Fruit fly (Drosophila melanogaster) whole organism, embryonic: Measurements from ENCODE around the gene Shc.

ENCODE experiments used
- Atf3 ChIP-seq: fragments of 200-800 bp; sonication (Bioruptor generic); optimal IDR thresholded peaks from 3 replicates; lab custom pipeline; 2016; ENCODE audit warnings: missing biosample characterization, missing genetic modification characterization
- BEAF-32 ChIP-seq: fragments of 200-800 bp; sonication (Bioruptor generic); optimal IDR thresholded peaks from 3 replicates; lab custom pipeline; 2017; ENCODE audit warnings: missing biosample characterization, missing genetic modification characterization, mild to moderate bottlenecking, moderate library complexity, missing genetic modification reagents
- Bteb2 ChIP-seq: fragments of 200-800 bp; sonication (Bioruptor generic); optimal IDR thresholded peaks from 2 replicates; lab custom pipeline; 2016; ENCODE audit warnings: missing biosample characterization, missing genetic modification characterization
- CG12299 ChIP-seq: fragments of 200-800 bp; sonication (Bioruptor generic); optimal IDR thresholded peaks from 2 replicates; lab custom pipeline; 2018; ENCODE audit warnings: missing biosample characterization, mild to moderate bottlenecking, missing genetic modification characterization
- CG15479 ChIP-seq: fragments of 200-800 bp; sonication (Bioruptor generic); optimal IDR thresholded peaks from 3 replicates; lab custom pipeline; 2019; ENCODE audit warnings: missing biosample characterization, mild to moderate bottlenecking, missing genetic modification characterization, moderate library complexity
- CG15601 ChIP-seq: fragments of 200-800 bp; sonication (Bioruptor generic); optimal IDR thresholded peaks from 3 replicates; lab custom pipeline; 2019; ENCODE audit warnings: missing biosample characterization, mild to moderate bottlenecking, missing genetic modification characterization, moderate library complexity
- CG15696 ChIP-seq: fragments of 200-800 bp; sonication (Bioruptor generic); optimal IDR thresholded peaks from 2 replicates; lab custom pipeline; 2019; ENCODE audit warnings: missing biosample characterization, mild to moderate bottlenecking, missing genetic modification characterization, moderate library complexity
- CG18619 ChIP-seq: fragments of 200-800 bp; sonication (Bioruptor generic); optimal IDR thresholded peaks from 3 replicates; lab custom pipeline; 2017; ENCODE audit warnings: missing biosample characterization, mild to moderate bottlenecking, missing genetic modification characterization
- CG18764 ChIP-seq: fragments of 200-800 bp; sonication (Bioruptor generic); optimal IDR thresholded peaks from 3 replicates; lab custom pipeline; 2016; ENCODE audit warnings: missing biosample characterization, missing genetic modification characterization
- CG2875 ChIP-seq: fragments of 200-800 bp; sonication (Bioruptor generic); optimal IDR thresholded peaks from 2 replicates; lab custom pipeline; 2017; ENCODE audit warnings: missing biosample characterization, mild to moderate bottlenecking, missing genetic modification characterization, missing genetic modification reagents
- CG30403 ChIP-seq: fragments of 200-800 bp; sonication (Bioruptor generic); optimal IDR thresholded peaks from 3 replicates; lab custom pipeline; 2016; ENCODE audit warnings: missing biosample characterization, missing genetic modification characterization
- CG3726 ChIP-seq: fragments of 200-800 bp; sonication (Bioruptor generic); IDR thresholded peaks from 3 replicates; pipeline ENCODE4, ENCODE4 v1.3.6; 2022; ENCODE audit warnings: missing biosample characterization, missing genetic modification characterization
- CG4404 ChIP-seq: fragments of 200-800 bp; sonication (Bioruptor generic); IDR thresholded peaks from 2 replicates; pipeline ENCODE4 v1.3.6; 2022; ENCODE audit warnings: missing biosample characterization, missing genetic modification characterization
- CG4424 ChIP-seq: fragments of 200-800 bp; sonication (Bioruptor generic); optimal IDR thresholded peaks from 3 replicates; lab custom pipeline; 2016; ENCODE audit warnings: missing biosample characterization, missing genetic modification characterization
- CG6272 ChIP-seq: fragments of 200-800 bp; sonication (Bioruptor generic); IDR thresholded peaks from 2 replicates; pipeline ENCODE4 v1.3.6; 2022; ENCODE audit warnings: missing biosample characterization, missing genetic modification characterization
- CG6654 ChIP-seq: fragments of 200-800 bp; sonication (Bioruptor generic); optimal IDR thresholded peaks from 2 replicates; lab custom pipeline; 2017; ENCODE audit warnings: missing biosample characterization, mild to moderate bottlenecking, missing genetic modification characterization
- CG8765 ChIP-seq: fragments of 200-800 bp; sonication (Bioruptor generic); IDR thresholded peaks from 2 replicates; pipeline ENCODE4 v1.3.6; 2022; ENCODE audit warnings: missing biosample characterization, missing genetic modification characterization
- CG9817 ChIP-seq: fragments of 200-800 bp; sonication (Bioruptor generic); optimal IDR thresholded peaks from 2 replicates; lab custom pipeline; 2018; ENCODE audit warnings: missing biosample characterization, mild to moderate bottlenecking, missing genetic modification characterization, moderate library complexity
- Dfd ChIP-seq, 2 experiments: fragments of >200 bp; optimal IDR thresholded peaks; 2 replicates each; lab custom pipeline; 2017; ENCODE audit warnings: missing biosample characterization in 2 of 2, missing genetic modification characterization in 2 of 2
- HHEX ChIP-seq: fragments of 200-800 bp; sonication (Bioruptor generic); optimal IDR thresholded peaks from 3 replicates; lab custom pipeline; 2017; ENCODE audit warnings: missing biosample characterization, mild to moderate bottlenecking, missing genetic modification characterization, missing genetic modification reagents
- HLH54F ChIP-seq: fragments of 200-800 bp; sonication (Bioruptor generic); optimal IDR thresholded peaks from 3 replicates; lab custom pipeline; 2016; ENCODE audit warnings: missing biosample characterization, missing genetic modification characterization
- Hey ChIP-seq: fragments of 200-800 bp; sonication (Bioruptor generic); optimal IDR thresholded peaks from 3 replicates; lab custom pipeline; 2018; ENCODE audit warnings: missing biosample characterization, mild to moderate bottlenecking, missing genetic modification characterization
- Hsf ChIP-seq: fragments of 200-800 bp; sonication (Bioruptor generic); optimal IDR thresholded peaks from 3 replicates; lab custom pipeline; 2016; ENCODE audit warnings: missing biosample characterization, missing genetic modification characterization
- Meics ChIP-seq: fragments of 200-800 bp; sonication (Bioruptor generic); optimal IDR thresholded peaks from 2 replicates; lab custom pipeline; 2017; ENCODE audit warnings: missing biosample characterization, mild to moderate bottlenecking, missing genetic modification characterization
- Nf-YB ChIP-seq: fragments of 200-800 bp; sonication (Bioruptor generic); optimal IDR thresholded peaks from 3 replicates; lab custom pipeline; 2019; ENCODE audit warnings: missing biosample characterization, mild to moderate bottlenecking, missing genetic modification characterization, moderate library complexity
- Optix ChIP-seq: fragments of 200-800 bp; sonication (Bioruptor generic); IDR thresholded peaks from 3 replicates; pipeline ENCODE4 v1.3.6; 2022; ENCODE audit warnings: missing biosample characterization, missing genetic modification characterization
- Ptx1 ChIP-seq: fragments of 200-800 bp; sonication (Bioruptor generic); IDR thresholded peaks from 2 replicates; pipeline ENCODE4 v1.3.6; 2022; ENCODE audit warnings: missing biosample characterization, missing genetic modification characterization
- Side ChIP-seq: fragments of 200-800 bp; sonication (Bioruptor generic); optimal IDR thresholded peaks from 2 replicates; lab custom pipeline; 2016; ENCODE audit warnings: missing biosample characterization, missing genetic modification characterization
- YL-1 ChIP-seq: fragments of 200-800 bp; sonication (Bioruptor generic); optimal IDR thresholded peaks from 3 replicates; lab custom pipeline; 2017; ENCODE audit warnings: missing biosample characterization, mild to moderate bottlenecking, missing genetic modification characterization
- ash1 ChIP-seq: fragments of 200-800 bp; sonication (Bioruptor generic); optimal IDR thresholded peaks from 2 replicates; lab custom pipeline; 2018; ENCODE audit warnings: missing biosample characterization, mild to moderate bottlenecking, missing genetic modification characterization
- ato ChIP-seq: fragments of 200-800 bp; sonication (Bioruptor generic); IDR thresholded peaks from 2 replicates; pipeline ENCODE4 v1.3.6; 2022; ENCODE audit warnings: missing biosample characterization, missing genetic modification characterization; ENCODE audit not compliant: partially characterized antibody
- btn ChIP-seq: fragments of 200-800 bp; sonication (Bioruptor generic); optimal IDR thresholded peaks from 2 replicates; lab custom pipeline; 2016; ENCODE audit warnings: missing biosample characterization, missing genetic modification characterization
- eve ChIP-seq, 2 experiments: fragments of >200 bp; optimal IDR thresholded peaks; 2 replicates each; lab custom pipeline; 2017; ENCODE audit warnings: missing biosample characterization in 2 of 2, missing genetic modification characterization in 2 of 2
- fru ChIP-seq: fragments of >200 bp; optimal IDR thresholded peaks from 2 replicates; lab custom pipeline; 2017
- fu2 ChIP-seq: fragments of 200-800 bp; sonication (Bioruptor generic); optimal IDR thresholded peaks from 2 replicates; lab custom pipeline; 2016; ENCODE audit warnings: missing biosample characterization, missing genetic modification characterization
- gsb-n ChIP-seq: fragments of 200-800 bp; sonication (Bioruptor generic); optimal IDR thresholded peaks from 3 replicates; lab custom pipeline; 2018; ENCODE audit warnings: missing biosample characterization, mild to moderate bottlenecking, missing genetic modification characterization
- jumu ChIP-seq: fragments of 200-800 bp; sonication (Bioruptor generic); optimal IDR thresholded peaks from 3 replicates; lab custom pipeline; 2016; ENCODE audit warnings: missing biosample characterization, missing genetic modification characterization
- kni ChIP-seq: fragments of 200-800 bp; sonication (Bioruptor generic); optimal IDR thresholded peaks from 3 replicates; lab custom pipeline; 2017; ENCODE audit warnings: mild to moderate bottlenecking, missing biosample characterization, missing genetic modification reagents, missing genetic modification characterization
- lmd ChIP-seq: fragments of 200-800 bp; sonication (Bioruptor generic); IDR thresholded peaks from 2 replicates; pipeline ENCODE4 v1.3.6; 2022; ENCODE audit warnings: missing biosample characterization, missing genetic modification characterization
- mam ChIP-seq: fragments of 200-800 bp; sonication (Bioruptor generic); optimal IDR thresholded peaks from 3 replicates; lab custom pipeline; 2016; ENCODE audit warnings: missing biosample characterization, missing genetic modification characterization
- nerfin-1 ChIP-seq: fragments of 200-800 bp; sonication (Bioruptor generic); optimal IDR thresholded peaks from 3 replicates; lab custom pipeline; 2019; ENCODE audit warnings: missing biosample characterization, mild to moderate bottlenecking, missing genetic modification characterization, moderate library complexity
- nerfin-2 ChIP-seq: fragments of 200-800 bp; sonication (Bioruptor generic); IDR thresholded peaks from 2 replicates; pipeline ENCODE4 v1.3.6; 2022; ENCODE audit warnings: missing biosample characterization, missing genetic modification characterization; ENCODE audit not compliant: partially characterized antibody
- oc ChIP-seq: fragments of 200-800 bp; sonication (Bioruptor generic); optimal IDR thresholded peaks from 2 replicates; lab custom pipeline; 2018; ENCODE audit warnings: missing biosample characterization, mild to moderate bottlenecking, missing genetic modification characterization, moderate library complexity
- onecut ChIP-seq: fragments of 200-800 bp; sonication (Bioruptor generic); IDR thresholded peaks from 2 replicates; pipeline ENCODE4 v1.3.6; 2022; ENCODE audit warnings: missing biosample characterization, missing genetic modification characterization
- pnt ChIP-seq: fragments of 200-800 bp; sonication (Bioruptor generic); optimal IDR thresholded peaks from 3 replicates; lab custom pipeline; 2016; ENCODE audit warnings: missing biosample characterization, missing genetic modification characterization
- stc ChIP-seq: fragments of 200-800 bp; sonication (Bioruptor generic); IDR thresholded peaks from 2 replicates; pipeline ENCODE4 v1.3.6; 2022; ENCODE audit warnings: missing biosample characterization, missing genetic modification characterization
- tio ChIP-seq: fragments of 200-800 bp; sonication (Bioruptor generic); optimal IDR thresholded peaks from 2 replicates; lab custom pipeline; 2017; ENCODE audit warnings: missing biosample characterization, missing genetic modification characterization, inconsistent platforms
- toy ChIP-seq: fragments of 200-800 bp; sonication (Bioruptor generic); IDR thresholded peaks from 2 replicates; pipeline ENCODE4 v1.3.6; 2022; ENCODE audit warnings: missing biosample characterization, missing genetic modification characterization
- vvl ChIP-seq: fragments of 200-800 bp; sonication (Bioruptor generic); IDR thresholded peaks from 2 replicates; pipeline ENCODE4 v1.3.6; 2022; ENCODE audit warnings: missing biosample characterization, missing genetic modification characterization
- wek ChIP-seq: fragments of 200-800 bp; sonication (Bioruptor generic); optimal IDR thresholded peaks from 3 replicates; lab custom pipeline; 2018; ENCODE audit warnings: missing biosample characterization, mild to moderate bottlenecking, missing genetic modification characterization, moderate library complexity
- wor ChIP-seq: fragments of 200-800 bp; sonication (Bioruptor generic); IDR thresholded peaks from 2 replicates; pipeline ENCODE4 v1.3.6; 2022; ENCODE audit warnings: missing biosample characterization, missing genetic modification characterization

Gene Shc

DNA sequence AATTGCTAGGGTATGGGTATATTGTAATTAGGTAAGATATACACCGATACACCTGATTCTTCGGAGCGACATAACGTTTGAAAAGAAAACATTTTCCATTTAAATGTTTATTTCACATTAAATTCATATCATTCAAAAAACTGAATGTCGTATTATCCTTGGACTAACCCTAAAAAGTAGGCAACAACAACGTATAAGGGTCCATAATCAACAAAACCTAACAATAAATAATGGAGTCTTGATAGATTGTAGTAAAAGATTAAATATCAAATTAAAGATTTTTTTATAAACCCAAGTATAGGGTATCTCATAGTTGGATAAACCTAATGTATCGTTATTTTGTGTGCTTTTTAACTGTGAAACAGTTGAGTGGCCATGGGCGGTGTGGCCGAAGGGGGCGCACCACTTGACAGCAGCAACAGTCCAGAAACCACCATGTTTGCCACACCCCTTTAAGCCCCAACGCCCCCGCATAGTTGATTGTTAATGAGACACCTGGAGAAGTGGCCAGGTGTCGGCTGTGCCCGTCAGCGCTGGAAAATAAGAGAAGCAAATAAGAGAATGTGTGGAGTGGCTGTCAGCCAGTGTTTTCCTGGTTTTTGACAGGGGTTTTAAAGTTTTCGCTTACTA lies 41.6 kb downstream of the Shc start (continued):
- TF ChIP-seq CG12299 (no peak), mam (peak; percentile 24), nerfin-2 (GFP tag; lab: Robert Waterston, UW) (no peak), CG6272 (GFP tag; lab: Robert Waterston, UW) (no peak), HHEX (GFP tag; lab: Kevin White, UChicago) (no peak), ato (GFP tag; lab: Robert Waterston, UW) (no peak), Atf3 (no peak), tio (GFP tag; lab: Kevin White, UChicago) (peak; percentile 40), Hsf (GFP tag; lab: Kevin White, UChicago) (peak; percentile 37), onecut (GFP tag; lab: Robert Waterston, UW) (no peak), wek (GFP tag; lab: Kevin White, UChicago) (no peak), kni (GFP tag; lab: Kevin White, UChicago) (no peak), CG15479 (no peak), wor (GFP tag; lab: Robert Waterston, UW) (no peak), lmd (GFP tag; lab: Robert Waterston, UW) (0 out of 2 replicates have a peak, but pooled peaks have one; percentile 26), CG18764 (GFP tag; lab: Kevin White, UChicago) (no peak), oc (tag; lab: Kevin White, UChicago) (no peak), CG4404 (GFP tag; lab: Robert Waterston, UW) (no peak), Dfd (GFP tag; optimal IDR thresholded peaks at IDR 0.05; lab: Kevin White, UChicago) (no peak), Side (no peak), CG30403 (GFP tag; lab: Kevin White, UChicago) (peak; percentile 36), CG2875 (GFP tag; lab: Kevin White, UChicago) (no peak), eve (GFP tag; optimal IDR thresholded peaks at IDR 0.05; lab: Kevin White, UChicago) (no peak), CG15601 (tag; lab: Kevin White, UChicago) (no peak), btn (GFP tag; lab: Kevin White, UChicago) (no peak), Nf-YB (GFP tag; lab: Kevin White, UChicago) (no peak), toy (GFP tag; lab: Robert Waterston, UW) (no peak), fru (lab: Kevin White, UChicago) (no peak), HLH54F (GFP tag; lab: Kevin White, UChicago) (no peak), CG3726 (no peak), CG15696 (tag; lab: Kevin White, UChicago) (no peak), ash1 (GFP tag; lab: Kevin White, UChicago) (no peak), Meics (GFP tag; lab: Kevin White, UChicago) (peak; percentile 62), pnt (GFP tag; lab: Kevin White, UChicago) (no peak), stc (GFP tag; lab: Robert Waterston, UW) (no peak), CG9817 (tag; lab: Kevin White, UChicago) (no peak), fu2 (GFP tag; lab: Kevin White, UChicago) (no peak), Ptx1 (GFP tag; lab: Robert Waterston, UW) (no peak; the same call in 1 of the 2 replicates), YL-1 (GFP tag; lab: Kevin White, UChicago) (no peak), gsb-n (tag; lab: Kevin White, UChicago) (no peak), Optix (no peak), CG4424 (GFP tag; lab: Kevin White, UChicago) (peak; percentile 3), vvl (0 out of 2 replicates have a peak, but pooled peaks have one; percentile 9), Bteb2 (GFP tag; lab: Kevin White, UChicago) (no peak), CG6654 (GFP tag; lab: Kevin White, UChicago) (no peak), jumu (GFP tag; lab: Kevin White, UChicago) (no peak), nerfin-1 (tag; lab: Kevin White, UChicago) (no peak), BEAF-32 (GFP tag; lab: Kevin White, UChicago) (no peak), CG18619 (GFP tag; lab: Kevin White, UChicago) (peak; percentile 13), Hey (tag; lab: Kevin White, UChicago) (no peak), CG8765 (GFP tag; lab: Robert Waterston, UW) (no peak)
